Worm (Caenorhabditis elegans) whole organism, L3 larva: ENCODE data around the gene snt-5.

Experiments used
- ZK546.5 ChIP-seq: sonication (generic microtip); optimal IDR thresholded peaks from 2 replicates; lab custom pipeline; 2017; ENCODE audit warnings: missing biosample characterization, missing genetic modification characterization
- aly-2 ChIP-seq: fragments of 150-350 bp; optimal IDR thresholded peaks from 2 replicates; lab custom pipeline; 2014; ENCODE audit warnings: missing biosample characterization, missing genetic modification characterization
- ceh-16 ChIP-seq: sonication (generic microtip); optimal IDR thresholded peaks from 2 replicates; lab custom pipeline; 2017; ENCODE audit warnings: missing biosample characterization, missing genetic modification characterization
- ceh-28 ChIP-seq: fragments of 150-350 bp; optimal IDR thresholded peaks from 2 replicates; lab custom pipeline; 2014; ENCODE audit warnings: missing biosample characterization, missing genetic modification reagents, missing genetic modification characterization
- ceh-82 ChIP-seq: fragments of 150-350 bp; optimal IDR thresholded peaks from 2 replicates; lab custom pipeline; 2014; ENCODE audit warnings: missing biosample characterization, missing genetic modification characterization
- ceh-9 ChIP-seq: sonication (generic microtip); optimal IDR thresholded peaks from 2 replicates; lab custom pipeline; 2018; ENCODE audit warnings: missing biosample characterization, missing genetic modification characterization
- daf-12 ChIP-seq: fragments of 150-350 bp; optimal IDR thresholded peaks from 2 replicates; lab custom pipeline; 2014; ENCODE audit warnings: missing biosample characterization, missing genetic modification reagents, missing genetic modification characterization
- egl-27 ChIP-seq: sonication (generic microtip); optimal IDR thresholded peaks from 4 replicates; lab custom pipeline; 2017; ENCODE audit warnings: missing biosample characterization, missing genetic modification reagents, missing genetic modification characterization
- egl-5 ChIP-seq: fragments of 150-350 bp; optimal IDR thresholded peaks from 2 replicates; lab custom pipeline; 2017; ENCODE audit warnings: missing biosample characterization, missing genetic modification reagents, missing genetic modification characterization, inconsistent platforms
- elt-2 ChIP-seq: sonication (generic microtip); optimal IDR thresholded peaks from 2 replicates; lab custom pipeline; 2016; ENCODE audit warnings: missing genetic modification reagents, mild to moderate bottlenecking, missing genetic modification characterization, missing compliant biosample characterization
- elt-3 ChIP-seq, 3 experiments: fragments of 150-350 bp in 1 of 3; sonication (generic microtip) in 2 of 3; optimal IDR thresholded peaks; 2 replicates in 2 of 3; 4 replicates in 1 of 3; lab custom pipeline; 2014 to 2017; ENCODE audit warnings: missing biosample characterization in 3 of 3, missing genetic modification characterization in 3 of 3
- eor-1 ChIP-seq, 2 experiments: fragments of 150-350 bp; optimal IDR thresholded peaks; 2 replicates each; lab custom pipeline; 2014 to 2018; ENCODE audit warnings: missing biosample characterization in 2 of 2, missing genetic modification characterization in 2 of 2
- fkh-10 ChIP-seq: sonication (generic microtip); optimal IDR thresholded peaks from 2 replicates; lab custom pipeline; 2017; ENCODE audit warnings: missing biosample characterization, missing genetic modification reagents, missing genetic modification characterization
- fos-1 ChIP-seq: fragments of 150-350 bp; optimal IDR thresholded peaks from 2 replicates; lab custom pipeline; 2014; ENCODE audit warnings: missing biosample characterization, missing genetic modification characterization
- hmg-11 ChIP-seq: sonication (generic microtip); optimal IDR thresholded peaks from 2 replicates; lab custom pipeline; 2016; ENCODE audit warnings: missing genetic modification characterization, missing compliant biosample characterization
- lin-15B ChIP-seq: fragments of 150-350 bp; optimal IDR thresholded peaks from 2 replicates; lab custom pipeline; 2014; ENCODE audit warnings: missing biosample characterization, missing genetic modification characterization
- mdl-1 ChIP-seq: fragments of 150-350 bp; optimal IDR thresholded peaks from 2 replicates; lab custom pipeline; 2014; ENCODE audit warnings: missing biosample characterization, missing genetic modification characterization
- nfya-1 ChIP-seq: sonication (generic microtip); optimal IDR thresholded peaks from 2 replicates; lab custom pipeline; 2017; ENCODE audit warnings: missing genetic modification characterization, mild to moderate bottlenecking, missing compliant biosample characterization, antibody characterized with exemption, moderate library complexity; ENCODE audit not compliant: insufficient read depth
- nhr-11 ChIP-seq: fragments of 150-350 bp; optimal IDR thresholded peaks from 2 replicates; lab custom pipeline; 2014; ENCODE audit warnings: missing biosample characterization, missing genetic modification characterization
- nhr-12 ChIP-seq: fragments of 150-350 bp; optimal IDR thresholded peaks from 2 replicates; lab custom pipeline; 2014; ENCODE audit warnings: missing biosample characterization, missing genetic modification characterization
- nhr-28 ChIP-seq: fragments of 150-350 bp; optimal IDR thresholded peaks from 2 replicates; lab custom pipeline; 2014; ENCODE audit warnings: missing biosample characterization, missing genetic modification characterization
- nhr-43 ChIP-seq: sonication (generic microtip); optimal IDR thresholded peaks from 2 replicates; lab custom pipeline; 2016; ENCODE audit warnings: mild to moderate bottlenecking, missing genetic modification characterization, missing compliant biosample characterization; ENCODE audit not compliant: poor library complexity, severe bottlenecking
- nhr-67 ChIP-seq: fragments of 150-350 bp; optimal IDR thresholded peaks from 2 replicates; lab custom pipeline; 2014; ENCODE audit warnings: missing biosample characterization, missing genetic modification characterization
- nhr-76 ChIP-seq: fragments of 150-350 bp; sonication (generic microtip); optimal IDR thresholded peaks from 5 replicates; lab custom pipeline; 2014; ENCODE audit warnings: missing biosample characterization, missing genetic modification characterization
- nhr-77 ChIP-seq: fragments of 150-350 bp; optimal IDR thresholded peaks from 2 replicates; lab custom pipeline; 2014; ENCODE audit warnings: missing biosample characterization, missing genetic modification characterization
- pha-4 ChIP-seq: fragments of 150-350 bp; optimal IDR thresholded peaks from 2 replicates; lab custom pipeline; 2014; ENCODE audit warnings: missing biosample characterization, missing genetic modification reagents, missing genetic modification characterization
- pqm-1 ChIP-seq: fragments of 150-350 bp; optimal IDR thresholded peaks from 2 replicates; lab custom pipeline; 2017; ENCODE audit warnings: missing biosample characterization, missing genetic modification characterization, inconsistent platforms
- sea-2 ChIP-seq: fragments of 150-350 bp; sonication (generic microtip); optimal IDR thresholded peaks from 4 replicates; lab custom pipeline; 2014; ENCODE audit warnings: missing biosample characterization, missing genetic modification reagents, missing genetic modification characterization
- skn-1 ChIP-seq: fragments of 150-350 bp; optimal IDR thresholded peaks from 2 replicates; lab custom pipeline; 2014; ENCODE audit warnings: missing biosample characterization, missing genetic modification characterization
- zag-1 ChIP-seq: fragments of 150-350 bp; optimal IDR thresholded peaks from 2 replicates; lab custom pipeline; 2014; ENCODE audit warnings: missing biosample characterization, missing genetic modification characterization
- ztf-11 ChIP-seq: fragments of 150-350 bp; optimal IDR thresholded peaks from 2 replicates; lab custom pipeline; 2014; ENCODE audit warnings: missing biosample characterization, missing genetic modification characterization
- ztf-4 ChIP-seq: fragments of 150-350 bp; optimal IDR thresholded peaks from 2 replicates; lab custom pipeline; 2014; ENCODE audit warnings: missing biosample characterization, missing genetic modification characterization

Gene snt-5

ce11 chrV:1425595-1425994, 14.2 kb upstream of the snt-5 start, which contains the start of gene R12A1.3:
TSS of gene R12A1.3 (minus strand) at chrV:1425794.
- TF ChIP-seq elt-2 (tag; lab: Kevin White, UChicago) (no peak), egl-5 (tag; lab: Kevin White, UChicago) (no peak), pqm-1 (no peak), eor-1 (tag; optimal IDR thresholded peaks at IDR 0.05; lab: Kevin White, UChicago) (no peak), fos-1 (tag; lab: Kevin White, UChicago) (no peak), fkh-10 (no peak), daf-12 (tag; lab: Kevin White, UChicago) (no peak), lin-15B (tag; lab: Kevin White, UChicago) (no peak), hmg-11 (tag; lab: Kevin White, UChicago) (no peak), ceh-16 (no peak), ztf-4 (no peak), ceh-9 (tag; lab: Kevin White, UChicago) (no peak), ceh-82 (tag; lab: Kevin White, UChicago) (no peak), nhr-43 (tag; lab: Kevin White, UChicago) (no peak)

ce11 chrV:1423338-1423737, 12.0 kb upstream of the snt-5 start:
- TF ChIP-seq zag-1 (tag; lab: Kevin White, UChicago), result no peak
- TF ChIP-seq ztf-4, result no peak
- no peak for TF ChIP-seq ZK546.5 (tag; lab: Kevin White, UChicago)
- no peak for TF ChIP-seq nhr-12 (tag; lab: Kevin White, UChicago)
- TF ChIP-seq egl-27 (tag; lab: Kevin White, UChicago), result no peak
- TF ChIP-seq aly-2 (tag; lab: Kevin White, UChicago), result no peak
- no peak for TF ChIP-seq fos-1 (tag; lab: Kevin White, UChicago)
- no peak for TF ChIP-seq pha-4
- TF ChIP-seq pqm-1, result no peak
- no peak for TF ChIP-seq mdl-1 (tag; lab: Kevin White, UChicago)
- no peak for TF ChIP-seq nhr-43 (tag; lab: Kevin White, UChicago)
- TF ChIP-seq nhr-76, result no peak
- no peak for TF ChIP-seq sea-2
- TF ChIP-seq hmg-11 (tag; lab: Kevin White, UChicago), result no peak

ce11 chrV:1422269-1422668, 10.9 kb upstream of the snt-5 start:
- TF ChIP-seq ceh-16, result no peak
- TF ChIP-seq, all 47 proteins: peak for 0

ce11 chrV:1416154-1416553, 4.8 kb upstream of the snt-5 start:
- TF ChIP-seq nhr-28 (tag; lab: Kevin White, UChicago) (no peak), pha-4 (no peak), skn-1 (tag; lab: Kevin White, UChicago) (no peak), nfya-1 (tag; lab: Kevin White, UChicago) (no peak), ztf-11 (tag; lab: Kevin White, UChicago) (no peak)

- peak; percentile 42 for TF ChIP-seq pqm-1
- TF ChIP-seq elt-2 (tag; lab: Kevin White, UChicago), result peak; percentile 81
- no peak for TF ChIP-seq ZK546.5 (tag; lab: Kevin White, UChicago)
- no peak for TF ChIP-seq ceh-82 (tag; lab: Kevin White, UChicago)
- no peak for TF ChIP-seq daf-12 (tag; lab: Kevin White, UChicago)
- TF ChIP-seq elt-3 (tag; optimal IDR thresholded peaks at IDR 0.05; lab: Kevin White, UChicago), result no peak
Observed at ce11 chrV:1414615-1415433, 3.5 kb upstream of the snt-5 start.

- no peak for TF ChIP-seq ceh-9 (tag; lab: Kevin White, UChicago)
- TF ChIP-seq nhr-11 (tag; lab: Kevin White, UChicago), result no peak
- no peak for TF ChIP-seq ceh-28
- TF ChIP-seq egl-5 (tag; lab: Kevin White, UChicago), result no peak
- TF ChIP-seq ceh-16, result no peak
- no peak for TF ChIP-seq nhr-77 (tag; lab: Kevin White, UChicago)
- TF ChIP-seq pha-4, result no peak
- no peak for TF ChIP-seq nhr-67 (tag; lab: Kevin White, UChicago)
- TF ChIP-seq fkh-10, result no peak
Observed at ce11 chrV:1410727-1411126, 632 bp downstream of the snt-5 start.
